Fruit fly (Drosophila melanogaster) whole organism, embryonic: ENCODE data around the gene CG31735.

ENCODE experiments used
- CG1024 ChIP-seq: fragments of 200-800 bp; sonication (Bioruptor generic); IDR thresholded peaks from 2 replicates; pipeline ENCODE4 v1.3.6; 2022; ENCODE audit warnings: missing biosample characterization, missing genetic modification characterization
- CG10654 ChIP-seq: fragments of 200-800 bp; sonication (Bioruptor generic); optimal IDR thresholded peaks from 2 replicates; lab custom pipeline; 2016; ENCODE audit warnings: missing biosample characterization, missing genetic modification characterization
- CG11696 ChIP-seq: fragments of 200-800 bp; sonication (Bioruptor generic); IDR thresholded peaks from 2 replicates; pipeline ENCODE4 v1.3.6; 2022; ENCODE audit warnings: missing biosample characterization, missing genetic modification characterization
- CG12071 ChIP-seq: fragments of 200-800 bp; sonication (Bioruptor generic); optimal IDR thresholded peaks from 3 replicates; lab custom pipeline; 2018; ENCODE audit warnings: missing biosample characterization, mild to moderate bottlenecking, missing genetic modification characterization
- CG15011 ChIP-seq: fragments of 200-800 bp; sonication (Bioruptor generic); optimal IDR thresholded peaks from 3 replicates; lab custom pipeline; 2018; ENCODE audit warnings: missing biosample characterization, mild to moderate bottlenecking, missing genetic modification characterization
- CG16815 ChIP-seq: fragments of 200-800 bp; sonication (Bioruptor generic); optimal IDR thresholded peaks from 3 replicates; lab custom pipeline; 2017; ENCODE audit warnings: missing biosample characterization, mild to moderate bottlenecking, missing genetic modification characterization
- CG17359 ChIP-seq: fragments of 200-800 bp; sonication (Bioruptor generic); optimal IDR thresholded peaks from 3 replicates; lab custom pipeline; 2018; ENCODE audit warnings: missing biosample characterization, mild to moderate bottlenecking, missing genetic modification characterization, moderate library complexity
- CG17361 ChIP-seq: fragments of 200-800 bp; sonication (Bioruptor generic); IDR thresholded peaks from 3 replicates; pipeline ENCODE4 v1.3.6; 2022; ENCODE audit warnings: missing biosample characterization, missing genetic modification characterization
- CG18262 ChIP-seq: fragments of 200-800 bp; optimal IDR thresholded peaks from 3 replicates; lab custom pipeline; 2019; ENCODE audit warnings: missing biosample characterization, mild to moderate bottlenecking, missing genetic modification characterization, moderate library complexity
- CG31365 ChIP-seq: fragments of 200-800 bp; sonication (Bioruptor generic); optimal IDR thresholded peaks from 2 replicates; lab custom pipeline; 2018; ENCODE audit warnings: missing biosample characterization, mild to moderate bottlenecking, missing genetic modification characterization
- CG31388 ChIP-seq: fragments of 200-800 bp; sonication (Bioruptor generic); optimal IDR thresholded peaks from 2 replicates; lab custom pipeline; 2016; ENCODE audit warnings: missing biosample characterization, missing genetic modification characterization
- CG32767 ChIP-seq: fragments of 200-800 bp; sonication (Bioruptor generic); IDR thresholded peaks from 2 replicates; pipeline ENCODE4 v1.3.6; 2022; ENCODE audit warnings: missing biosample characterization, missing genetic modification characterization
- CG33213 ChIP-seq: fragments of 200-800 bp; sonication (Bioruptor generic); optimal IDR thresholded peaks from 3 replicates; lab custom pipeline; 2016; ENCODE audit warnings: missing biosample characterization, missing genetic modification characterization
- CG3838 ChIP-seq: fragments of 200-800 bp; sonication (Bioruptor generic); optimal IDR thresholded peaks from 3 replicates; lab custom pipeline; 2016; ENCODE audit warnings: missing biosample characterization, missing genetic modification characterization
- CG4404 ChIP-seq: fragments of 200-800 bp; sonication (Bioruptor generic); IDR thresholded peaks from 2 replicates; pipeline ENCODE4 v1.3.6; 2022; ENCODE audit warnings: missing biosample characterization, missing genetic modification characterization
- CG7271 ChIP-seq: fragments of 200-800 bp; sonication (Bioruptor generic); optimal IDR thresholded peaks from 2 replicates; lab custom pipeline; 2018; ENCODE audit warnings: missing biosample characterization, mild to moderate bottlenecking, missing genetic modification characterization, moderate library complexity
- CG9215 ChIP-seq: fragments of 200-800 bp; sonication (Bioruptor generic); IDR thresholded peaks from 2 replicates; pipeline ENCODE4 v1.3.6; 2022; ENCODE audit warnings: missing biosample characterization, missing genetic modification characterization
- CG9876 ChIP-seq: fragments of 200-800 bp; sonication (Bioruptor generic); optimal IDR thresholded peaks from 2 replicates; lab custom pipeline; 2016; ENCODE audit warnings: missing biosample characterization, missing genetic modification characterization
- Dip2 ChIP-seq: fragments of 200-800 bp; sonication (Bioruptor generic); IDR thresholded peaks from 2 replicates; pipeline ENCODE4 v1.3.6; 2022; ENCODE audit warnings: missing biosample characterization, missing genetic modification characterization
- E2f2 ChIP-seq: fragments of 200-800 bp; sonication (Bioruptor generic); IDR thresholded peaks from 2 replicates; pipeline ENCODE4 v1.3.6; 2022; ENCODE audit warnings: missing biosample characterization, missing genetic modification characterization
- Ets97D ChIP-seq: fragments of 200-800 bp; sonication (Bioruptor generic); optimal IDR thresholded peaks from 3 replicates; lab custom pipeline; 2016; ENCODE audit warnings: missing biosample characterization, missing genetic modification characterization
- H2.0 ChIP-seq: fragments of 200-800 bp; sonication (Bioruptor generic); IDR thresholded peaks from 2 replicates; pipeline ENCODE4 v1.3.6; 2022; ENCODE audit warnings: missing biosample characterization, missing genetic modification characterization
- HLH4C ChIP-seq: fragments of 200-800 bp; sonication (Bioruptor generic); IDR thresholded peaks from 3 replicates; pipeline ENCODE4 v1.3.6; 2022; ENCODE audit warnings: missing biosample characterization, missing genetic modification characterization; ENCODE audit not compliant: partially characterized antibody
- HLHmδ ChIP-seq: fragments of 200-800 bp; sonication (Bioruptor generic); optimal IDR thresholded peaks from 2 replicates; lab custom pipeline; 2018; ENCODE audit warnings: missing biosample characterization, mild to moderate bottlenecking, missing genetic modification characterization, moderate library complexity
- MBD-R2 ChIP-seq: fragments of 200-800 bp; sonication (Bioruptor generic); IDR thresholded peaks from 2 replicates; pipeline ENCODE4 v1.3.6; 2022; ENCODE audit warnings: missing biosample characterization, missing genetic modification characterization
- Max ChIP-seq: fragments of 200-800 bp; sonication (Bioruptor generic); optimal IDR thresholded peaks from 2 replicates; lab custom pipeline; 2016; ENCODE audit warnings: missing biosample characterization, mild to moderate bottlenecking, missing genetic modification characterization
- Myb ChIP-seq: fragments of 200-800 bp; sonication (Bioruptor generic); optimal IDR thresholded peaks from 2 replicates; lab custom pipeline; 2016; ENCODE audit warnings: missing biosample characterization, missing genetic modification characterization
- Nf-YB ChIP-seq: fragments of 200-800 bp; sonication (Bioruptor generic); optimal IDR thresholded peaks from 3 replicates; lab custom pipeline; 2019; ENCODE audit warnings: missing biosample characterization, mild to moderate bottlenecking, missing genetic modification characterization, moderate library complexity
- Usf ChIP-seq: fragments of 200-800 bp; sonication (Bioruptor generic); optimal IDR thresholded peaks from 2 replicates; lab custom pipeline; 2017; ENCODE audit warnings: missing genotype, missing biosample characterization, missing genetic modification characterization
- amos ChIP-seq: fragments of 200-800 bp; sonication (Bioruptor generic); IDR thresholded peaks from 2 replicates; pipeline ENCODE4 v1.3.6; 2022; ENCODE audit warnings: missing biosample characterization, missing genetic modification characterization; ENCODE audit not compliant: partially characterized antibody
- cas ChIP-seq: fragments of 200-800 bp; sonication (Bioruptor generic); IDR thresholded peaks from 2 replicates; pipeline ENCODE4 v1.3.6; 2022; ENCODE audit warnings: missing biosample characterization, missing genetic modification characterization
- chm ChIP-seq: fragments of 200-800 bp; sonication (Bioruptor generic); IDR thresholded peaks from 2 replicates; pipeline ENCODE4 v1.3.6; 2022; ENCODE audit warnings: missing biosample characterization, missing genetic modification characterization
- corto ChIP-seq: fragments of 200-800 bp; sonication (Bioruptor generic); optimal IDR thresholded peaks from 2 replicates; lab custom pipeline; 2016; ENCODE audit warnings: missing biosample characterization, mild to moderate bottlenecking, missing genetic modification characterization, moderate library complexity
- danr ChIP-seq: fragments of 200-800 bp; sonication (Bioruptor generic); IDR thresholded peaks from 2 replicates; pipeline ENCODE4 v1.3.6; 2022; ENCODE audit warnings: missing biosample characterization, missing genetic modification characterization
- dm ChIP-seq: fragments of 200-800 bp; sonication (Bioruptor generic); optimal IDR thresholded peaks from 3 replicates; lab custom pipeline; 2016; ENCODE audit warnings: missing biosample characterization, missing genetic modification characterization
- en ChIP-seq: fragments of 200-800 bp; sonication (Bioruptor generic); optimal IDR thresholded peaks from 2 replicates; lab custom pipeline; 2016; ENCODE audit warnings: missing biosample characterization, missing genetic modification characterization
- eyg ChIP-seq: fragments of 200-800 bp; sonication (Bioruptor generic); optimal IDR thresholded peaks from 3 replicates; lab custom pipeline; 2016; ENCODE audit warnings: missing biosample characterization, missing genetic modification characterization
- fu2 ChIP-seq: fragments of 200-800 bp; sonication (Bioruptor generic); optimal IDR thresholded peaks from 2 replicates; lab custom pipeline; 2016; ENCODE audit warnings: missing biosample characterization, missing genetic modification characterization
- gro ChIP-seq: fragments of 200-800 bp; sonication (Bioruptor generic); optimal IDR thresholded peaks from 2 replicates; lab custom pipeline; 2016; ENCODE audit warnings: missing biosample characterization, missing genetic modification characterization
- hbn ChIP-seq: fragments of 200-800 bp; sonication (Bioruptor generic); IDR thresholded peaks from 2 replicates; pipeline ENCODE4 v1.3.6; 2022; ENCODE audit warnings: missing biosample characterization, missing genetic modification characterization; ENCODE audit not compliant: partially characterized antibody
- ken ChIP-seq: fragments of 200-800 bp; sonication (Bioruptor generic); IDR thresholded peaks from 3 replicates; pipeline ENCODE4 v1.3.6; 2022; ENCODE audit warnings: missing biosample characterization, missing genetic modification characterization
- lmd ChIP-seq: fragments of 200-800 bp; sonication (Bioruptor generic); IDR thresholded peaks from 2 replicates; pipeline ENCODE4 v1.3.6; 2022; ENCODE audit warnings: missing biosample characterization, missing genetic modification characterization
- nau ChIP-seq: fragments of 200-800 bp; sonication (Bioruptor generic); optimal IDR thresholded peaks from 3 replicates; lab custom pipeline; 2017; ENCODE audit warnings: missing biosample characterization, mild to moderate bottlenecking, missing genetic modification characterization, missing genetic modification reagents
- schlank ChIP-seq: fragments of 200-800 bp; sonication (Bioruptor generic); optimal IDR thresholded peaks from 2 replicates; lab custom pipeline; 2018; ENCODE audit warnings: missing biosample characterization, mild to moderate bottlenecking, missing genetic modification characterization
- shn ChIP-seq: fragments of 200-800 bp; sonication (Bioruptor generic); optimal IDR thresholded peaks from 3 replicates; lab custom pipeline; 2016; ENCODE audit warnings: missing biosample characterization, missing genetic modification characterization
- sisA ChIP-seq: fragments of 200-800 bp; sonication (Bioruptor generic); IDR thresholded peaks from 2 replicates; pipeline ENCODE4 v1.3.6; 2022; ENCODE audit warnings: missing biosample characterization, missing genetic modification characterization
- stwl ChIP-seq: fragments of 200-800 bp; sonication (Bioruptor generic); optimal IDR thresholded peaks from 3 replicates; lab custom pipeline; 2018; ENCODE audit warnings: missing biosample characterization, mild to moderate bottlenecking, missing genetic modification characterization, moderate library complexity
- tup ChIP-seq: fragments of 200-800 bp; sonication (Bioruptor generic); optimal IDR thresholded peaks from 2 replicates; lab custom pipeline; 2016; ENCODE audit warnings: missing biosample characterization, mild to moderate bottlenecking, missing genetic modification characterization, moderate library complexity
- z ChIP-seq: fragments of 200-800 bp; sonication (Bioruptor generic); IDR thresholded peaks from 3 replicates; pipeline ENCODE4 v1.3.6; 2022; ENCODE audit warnings: missing biosample characterization, missing genetic modification characterization

The CG31735 gene

DNA sequence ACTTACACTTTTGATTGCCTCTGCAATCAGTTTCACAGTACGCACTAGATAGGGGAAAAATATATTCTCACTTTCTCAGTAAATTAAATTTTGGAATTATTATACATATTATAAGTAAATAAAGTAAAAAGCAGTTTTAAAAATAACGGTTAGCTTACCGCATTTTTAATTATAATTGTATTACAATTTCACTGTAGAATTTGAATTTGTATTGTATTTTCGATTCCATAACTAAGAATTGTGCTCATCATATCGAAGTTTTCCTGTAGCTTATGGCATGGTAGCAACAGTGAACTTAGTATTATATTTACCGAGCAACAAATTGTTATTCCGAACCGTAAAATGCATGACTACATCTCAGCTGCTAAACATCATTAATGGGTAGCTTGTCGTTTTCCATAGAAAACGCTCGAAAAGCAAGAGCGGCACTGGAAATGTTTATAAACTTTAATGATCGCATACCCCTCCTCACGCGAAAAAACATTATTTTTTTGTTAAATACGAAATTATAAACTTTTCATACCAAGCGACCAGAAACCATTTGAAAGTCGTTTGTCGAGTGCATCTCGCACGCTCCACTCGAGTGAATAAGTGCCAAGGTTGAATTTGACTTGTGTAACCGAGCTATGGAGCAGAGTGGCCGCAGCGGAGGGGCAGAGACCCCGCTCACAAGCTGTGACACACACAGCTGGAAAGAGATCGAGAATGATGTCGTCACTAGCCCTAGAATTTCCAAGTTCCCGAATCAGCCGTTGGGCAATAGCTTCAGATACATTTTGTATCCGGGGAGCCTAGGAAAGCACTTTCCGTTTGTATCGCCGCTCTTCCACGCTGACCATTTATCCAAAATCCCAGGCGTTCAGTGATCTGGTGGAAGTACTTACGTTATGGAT, 17.0 kb downstream of the CG31735 start:
- TF ChIP-seq shn = no peak
- peak; percentile 94 for TF ChIP-seq CG17361
- peak; percentile 41 for TF ChIP-seq tup (GFP tag; lab: Kevin White, UChicago)
- peak; percentile 37; the same call in 1 of the 3 replicates for TF ChIP-seq HLH4C (GFP tag; lab: Robert Waterston, UW)
- no peak for TF ChIP-seq hbn (GFP tag; lab: Robert Waterston, UW)
- TF ChIP-seq chm (GFP tag; lab: Robert Waterston, UW) = no peak
- peak; percentile 91 for TF ChIP-seq lmd (GFP tag; lab: Robert Waterston, UW)
- TF ChIP-seq E2f2 (GFP tag; lab: Robert Waterston, UW) = peak; percentile 69
- peak; percentile 84 for TF ChIP-seq CG15011 (GFP tag; lab: Kevin White, UChicago)
- no peak for TF ChIP-seq Dip2 (GFP tag; lab: Robert Waterston, UW)
- TF ChIP-seq ken (GFP tag; lab: Robert Waterston, UW) = peak; percentile 65; the same call in 2 of the 3 replicates
- peak; percentile 84 for TF ChIP-seq CG4404 (GFP tag; lab: Robert Waterston, UW)
- TF ChIP-seq eyg (GFP tag; lab: Kevin White, UChicago) = no peak
- TF ChIP-seq danr (GFP tag; lab: Robert Waterston, UW) = peak; percentile 82
- peak; percentile 57 for TF ChIP-seq CG7271 (tag; lab: Kevin White, UChicago)
- peak; percentile 90 for TF ChIP-seq CG9215 (GFP tag; lab: Robert Waterston, UW)
- TF ChIP-seq CG18262 (tag; lab: Kevin White, UChicago) = peak; percentile 95
- no peak for TF ChIP-seq CG9876 (GFP tag; lab: Kevin White, UChicago)
- TF ChIP-seq CG32767 (GFP tag; lab: Robert Waterston, UW) = peak; percentile 95
- TF ChIP-seq dm (GFP tag; lab: Kevin White, UChicago) = no peak
- TF ChIP-seq Ets97D (GFP tag; lab: Kevin White, UChicago) = no peak
- peak; percentile 73 for TF ChIP-seq gro (GFP tag; lab: Kevin White, UChicago)
- TF ChIP-seq Nf-YB = peak; percentile 76
- peak; percentile 82 for TF ChIP-seq schlank (tag; lab: Kevin White, UChicago)
- TF ChIP-seq stwl (tag; lab: Kevin White, UChicago) = no peak
- no peak for TF ChIP-seq en (GFP tag; lab: Kevin White, UChicago)
- no peak for TF ChIP-seq CG33213 (GFP tag; lab: Kevin White, UChicago)
- TF ChIP-seq CG17359 (tag; lab: Kevin White, UChicago) = peak; percentile 91
- peak; percentile 35 for TF ChIP-seq CG31388
- peak; percentile 59; the same call in 1 of the 2 replicates for TF ChIP-seq CG11696 (GFP tag; lab: Robert Waterston, UW)
- TF ChIP-seq fu2 = no peak
- peak; percentile 93 for TF ChIP-seq H2.0 (GFP tag; lab: Robert Waterston, UW)
- TF ChIP-seq Max (GFP tag; lab: Kevin White, UChicago) = peak; percentile 82
- peak; percentile 57 for TF ChIP-seq CG12071 (GFP tag; lab: Kevin White, UChicago)
- TF ChIP-seq CG3838 (GFP tag; lab: Kevin White, UChicago) = no peak
- TF ChIP-seq corto (GFP tag; lab: Kevin White, UChicago) = peak; percentile 2
- peak; percentile 42 for TF ChIP-seq nau
- peak; percentile 49; the same call in 1 of the 2 replicates for TF ChIP-seq MBD-R2 (GFP tag; lab: Robert Waterston, UW)
- TF ChIP-seq HLHmδ (GFP tag; lab: Kevin White, UChicago) = no peak
- peak; percentile 18; the same call in 1 of the 2 replicates for TF ChIP-seq cas (GFP tag; lab: Robert Waterston, UW)
- no peak for TF ChIP-seq Myb (GFP tag; lab: Kevin White, UChicago)
- TF ChIP-seq Usf = peak; percentile 88
- no peak for TF ChIP-seq CG31365 (tag; lab: Kevin White, UChicago)
- no peak; the same call in 1 of the 2 replicates for TF ChIP-seq amos (GFP tag; lab: Robert Waterston, UW)
- peak; percentile 89 for TF ChIP-seq z (GFP tag; lab: Robert Waterston, UW)
- TF ChIP-seq sisA (GFP tag; lab: Robert Waterston, UW) = peak; percentile 84
- peak; percentile 88 for TF ChIP-seq CG16815
- TF ChIP-seq CG10654 = peak; percentile 85
- peak; percentile 32; the same call in 1 of the 2 replicates for TF ChIP-seq CG1024 (GFP tag; lab: Robert Waterston, UW)
